Fruit fly (Drosophila melanogaster) Kc167 (cell line): ENCODE data around the gene CG46435.

Experiments used
- Myc ChIP-seq: fragments of >200 bp; optimal IDR thresholded peaks from 2 replicates; lab custom pipeline; 2017; ENCODE audit warnings: missing external identifiers
- Sin3A ChIP-seq: fragments of >200 bp; optimal IDR thresholded peaks from 2 replicates; lab custom pipeline; 2018; ENCODE audit warnings: missing external identifiers
- h ChIP-seq: fragments of >200 bp; optimal IDR thresholded peaks from 3 replicates; lab custom pipeline; 2018; ENCODE audit warnings: missing external identifiers
- insv ChIP-seq: fragments of >200 bp; optimal IDR thresholded peaks from 3 replicates; lab custom pipeline; 2018; ENCODE audit warnings: missing external identifiers
- ttk ChIP-seq: sonication (Bioruptor generic); optimal IDR thresholded peaks from 2 replicates; lab custom pipeline; 2017; ENCODE audit warnings: missing external identifiers

DNA sequence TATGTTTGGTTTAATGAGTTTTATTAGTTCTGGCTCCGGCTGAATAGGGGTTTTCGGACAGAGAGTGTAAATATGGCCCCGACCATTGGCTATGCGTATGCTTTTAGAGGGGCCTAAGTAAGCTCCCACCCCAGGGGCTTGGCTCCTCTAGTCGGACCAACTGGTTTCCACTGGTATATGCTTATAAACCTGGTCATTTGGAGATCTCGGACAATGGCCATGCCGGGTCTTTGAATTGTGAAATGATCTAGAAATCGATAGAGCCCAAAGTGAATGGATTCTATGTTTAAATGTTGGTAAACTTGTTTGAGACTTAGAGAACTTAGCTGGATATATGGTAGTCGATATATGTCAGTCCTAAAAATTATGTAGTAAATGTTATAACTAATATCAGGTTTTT, 13.8 kb downstream of the CG46435 start:
- TF ChIP-seq ttk = no peak
- TF ChIP-seq insv = no peak
- TF ChIP-seq Myc = no peak
- no peak for TF ChIP-seq h (lab: Kevin White, UChicago)
- no peak for TF ChIP-seq Sin3A
